Worm (Caenorhabditis elegans) whole organism, L3 larva: ENCODE data around the gene gcy-15.

Source experiments
- aly-2 ChIP-seq: fragments of 150-350 bp; optimal IDR thresholded peaks from 2 replicates; lab custom pipeline; 2014; ENCODE audit warnings: missing biosample characterization, missing genetic modification characterization
- ama-1 ChIP-seq: fragments of 150-350 bp; optimal IDR thresholded peaks from 2 replicates; lab custom pipeline; 2018
- daf-12 ChIP-seq: fragments of 150-350 bp; optimal IDR thresholded peaks from 2 replicates; lab custom pipeline; 2014; ENCODE audit warnings: missing biosample characterization, missing genetic modification reagents, missing genetic modification characterization
- egl-27 ChIP-seq: sonication (generic microtip); optimal IDR thresholded peaks from 4 replicates; lab custom pipeline; 2017; ENCODE audit warnings: missing biosample characterization, missing genetic modification reagents, missing genetic modification characterization
- egl-5 ChIP-seq: fragments of 150-350 bp; optimal IDR thresholded peaks from 2 replicates; lab custom pipeline; 2017; ENCODE audit warnings: missing biosample characterization, missing genetic modification reagents, missing genetic modification characterization, inconsistent platforms
- elt-1 ChIP-seq: fragments of 150-350 bp; optimal IDR thresholded peaks from 2 replicates; lab custom pipeline; 2014; ENCODE audit warnings: missing biosample characterization, missing genetic modification characterization
- elt-3 ChIP-seq, 3 experiments: fragments of 150-350 bp in 1 of 3; sonication (generic microtip) in 2 of 3; optimal IDR thresholded peaks; 2 replicates in 2 of 3; 4 replicates in 1 of 3; lab custom pipeline; 2014 to 2017; ENCODE audit warnings: missing biosample characterization in 3 of 3, missing genetic modification characterization in 3 of 3
- eor-1 ChIP-seq, 2 experiments: fragments of 150-350 bp; optimal IDR thresholded peaks; 2 replicates each; lab custom pipeline; 2014 to 2018; ENCODE audit warnings: missing biosample characterization in 2 of 2, missing genetic modification characterization in 2 of 2
- fkh-10 ChIP-seq: sonication (generic microtip); optimal IDR thresholded peaks from 2 replicates; lab custom pipeline; 2017; ENCODE audit warnings: missing biosample characterization, missing genetic modification reagents, missing genetic modification characterization
- fkh-2 ChIP-seq: fragments of 150-350 bp; optimal IDR thresholded peaks from 2 replicates; lab custom pipeline; 2014; ENCODE audit warnings: missing biosample characterization, missing genetic modification reagents, missing genetic modification characterization
- hmg-11 ChIP-seq: sonication (generic microtip); optimal IDR thresholded peaks from 2 replicates; lab custom pipeline; 2016; ENCODE audit warnings: missing genetic modification characterization, missing compliant biosample characterization
- jun-1 ChIP-seq: fragments of 150-350 bp; optimal IDR thresholded peaks from 2 replicates; lab custom pipeline; 2014; ENCODE audit warnings: missing biosample characterization, missing genetic modification reagents, missing genetic modification characterization
- lin-15B ChIP-seq: fragments of 150-350 bp; optimal IDR thresholded peaks from 2 replicates; lab custom pipeline; 2014; ENCODE audit warnings: missing biosample characterization, missing genetic modification characterization
- lin-39 ChIP-seq: fragments of 150-350 bp; optimal IDR thresholded peaks from 2 replicates; lab custom pipeline; 2018; ENCODE audit warnings: missing biosample characterization, missing genetic modification reagents, missing genetic modification characterization
- lsy-12 ChIP-seq: sonication (generic microtip); optimal IDR thresholded peaks from 2 replicates; lab custom pipeline; 2016; ENCODE audit warnings: mild to moderate bottlenecking, missing genetic modification characterization, missing compliant biosample characterization
- mdl-1 ChIP-seq: fragments of 150-350 bp; optimal IDR thresholded peaks from 2 replicates; lab custom pipeline; 2014; ENCODE audit warnings: missing biosample characterization, missing genetic modification characterization
- mml-1 ChIP-seq: fragments of 150-350 bp; sonication (generic microtip); optimal IDR thresholded peaks from 3 replicates; lab custom pipeline; 2014; ENCODE audit warnings: missing biosample characterization, missing genetic modification characterization
- nhr-11 ChIP-seq: fragments of 150-350 bp; optimal IDR thresholded peaks from 2 replicates; lab custom pipeline; 2014; ENCODE audit warnings: missing biosample characterization, missing genetic modification characterization
- nhr-12 ChIP-seq: fragments of 150-350 bp; optimal IDR thresholded peaks from 2 replicates; lab custom pipeline; 2014; ENCODE audit warnings: missing biosample characterization, missing genetic modification characterization
- nhr-23 ChIP-seq: fragments of 150-350 bp; optimal IDR thresholded peaks from 2 replicates; lab custom pipeline; 2014; ENCODE audit warnings: missing biosample characterization, missing genetic modification reagents, missing genetic modification characterization
- nhr-237 ChIP-seq: fragments of 150-350 bp; optimal IDR thresholded peaks from 2 replicates; lab custom pipeline; 2014; ENCODE audit warnings: missing biosample characterization, missing genetic modification characterization
- nhr-25 ChIP-seq: sonication (generic microtip); optimal IDR thresholded peaks from 2 replicates; lab custom pipeline; 2017; ENCODE audit warnings: missing biosample characterization, missing genetic modification characterization
- pha-4 ChIP-seq: fragments of 150-350 bp; optimal IDR thresholded peaks from 2 replicates; lab custom pipeline; 2014; ENCODE audit warnings: missing biosample characterization, missing genetic modification reagents, missing genetic modification characterization
- tbx-2 ChIP-seq: sonication (generic microtip); optimal IDR thresholded peaks from 2 replicates; lab custom pipeline; 2016; ENCODE audit warnings: mild to moderate bottlenecking, missing genetic modification characterization, missing compliant biosample characterization
- unc-39 ChIP-seq: sonication (generic microtip); optimal IDR thresholded peaks from 4 replicates; lab custom pipeline; 2017; ENCODE audit warnings: missing biosample characterization, missing genetic modification characterization
- unc-62 ChIP-seq: fragments of 150-350 bp; sonication (generic microtip); optimal IDR thresholded peaks from 4 replicates; lab custom pipeline; 2014; ENCODE audit warnings: missing biosample characterization, missing genetic modification reagents, missing genetic modification characterization
- zag-1 ChIP-seq: fragments of 150-350 bp; optimal IDR thresholded peaks from 2 replicates; lab custom pipeline; 2014; ENCODE audit warnings: missing biosample characterization, missing genetic modification characterization
- ztf-4 ChIP-seq: fragments of 150-350 bp; optimal IDR thresholded peaks from 2 replicates; lab custom pipeline; 2014; ENCODE audit warnings: missing biosample characterization, missing genetic modification characterization

Gene gcy-15

DNA sequence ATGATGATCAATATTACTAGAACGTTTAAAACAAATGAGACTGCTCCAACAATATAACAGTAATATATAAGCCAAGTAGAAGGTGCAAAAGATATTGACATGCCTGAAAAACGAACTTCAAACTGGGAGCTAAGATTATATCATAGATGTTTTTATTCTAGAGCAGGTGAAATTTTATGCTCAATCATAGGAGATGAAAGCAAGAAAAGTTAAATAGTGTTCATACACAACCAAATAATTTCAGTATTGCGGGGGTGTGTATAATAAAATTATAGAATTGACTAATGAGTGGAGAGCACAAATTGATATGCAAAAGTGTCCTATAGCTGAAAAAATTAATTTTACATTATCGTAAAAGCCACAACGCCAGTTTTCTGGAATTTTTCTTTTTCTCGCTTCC, 37.9 kb downstream of the gcy-15 start, which contains the start of gene sri-34:
TSS of gene sri-34 (minus strand) at position 101 of the 400 bp plus-strand sequence.
- TF ChIP-seq lin-15B (no peak), mml-1 (tag; lab: Kevin White, UChicago) (no peak), elt-1 (tag; lab: Kevin White, UChicago) (no peak), lin-39 (tag; lab: Kevin White, UChicago) (no peak), zag-1 (tag; lab: Kevin White, UChicago) (no peak), elt-3 (tag; optimal IDR thresholded peaks at IDR 0.05; lab: Kevin White, UChicago) (no peak), egl-5 (tag; lab: Kevin White, UChicago) (no peak)

DNA sequence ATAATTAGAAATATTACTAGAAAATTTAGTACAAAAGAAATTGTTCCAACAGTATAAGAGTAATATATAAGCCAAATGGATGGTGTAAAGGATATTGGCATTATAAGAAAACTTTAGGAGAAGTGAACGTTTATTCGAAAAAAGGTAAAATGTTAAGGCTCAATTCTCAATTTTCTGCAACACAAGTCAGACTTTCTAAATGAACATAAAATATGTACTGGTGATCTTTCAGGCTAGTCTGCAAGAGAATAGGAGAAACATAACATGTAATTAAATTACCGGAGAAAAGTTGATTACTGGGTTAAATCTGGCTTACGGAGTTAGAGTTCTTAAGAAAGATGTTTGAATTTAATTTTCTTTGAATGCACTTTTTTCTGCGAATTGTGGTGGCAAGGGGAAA, 40.1 kb downstream of the gcy-15 start, which contains the start of gene sri-33:
TSS of gene sri-33 (minus strand) at position 101 of the 400 bp plus-strand sequence.
- no peak for TF ChIP-seq nhr-237 (tag; lab: Kevin White, UChicago)
- no peak for TF ChIP-seq jun-1
- TF ChIP-seq ama-1 (lab: Kevin White, UChicago): no peak
- no peak for TF ChIP-seq mml-1 (tag; lab: Kevin White, UChicago)
- no peak for TF ChIP-seq lin-15B
- no peak for TF ChIP-seq unc-39 (tag; lab: Kevin White, UChicago)
- TF ChIP-seq fkh-2 (tag; lab: Kevin White, UChicago): no peak
- TF ChIP-seq egl-27 (tag; lab: Kevin White, UChicago): no peak
- TF ChIP-seq fkh-10: no peak
- no peak for TF ChIP-seq eor-1 (tag; optimal IDR thresholded peaks at IDR 0.05; lab: Kevin White, UChicago)
- no peak for TF ChIP-seq mdl-1 (tag; lab: Kevin White, UChicago)
- TF ChIP-seq, all 47 proteins: peak for 0

DNA sequence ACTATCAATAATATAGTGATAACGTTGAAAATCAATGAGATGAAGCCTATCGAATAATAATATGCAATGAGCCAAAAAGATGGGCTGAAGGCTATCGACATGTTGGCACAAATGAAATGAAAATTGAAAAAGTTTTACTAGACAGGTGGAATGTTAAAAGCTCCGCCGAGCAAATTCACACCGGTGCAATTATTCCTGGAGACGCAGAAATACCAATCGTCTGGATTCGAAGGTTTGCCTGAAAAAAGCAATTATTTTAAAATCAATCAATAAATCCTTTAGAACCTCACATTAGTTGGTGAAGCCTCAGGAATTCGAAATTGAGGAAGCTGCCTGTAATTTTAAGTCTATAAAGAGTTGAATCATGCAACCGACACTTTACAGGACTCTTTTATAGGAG, 42.5 kb downstream of the gcy-15 start, which contains the start of gene sri-32:
TSS of gene sri-32 (minus strand) at position 101 of the 400 bp plus-strand sequence.
- no peak for TF ChIP-seq zag-1 (tag; lab: Kevin White, UChicago)
- no peak for TF ChIP-seq lin-39 (tag; lab: Kevin White, UChicago)
- TF ChIP-seq nhr-25 (tag; lab: Kevin White, UChicago): no peak
- no peak for TF ChIP-seq lsy-12 (tag; lab: Kevin White, UChicago)
- TF ChIP-seq hmg-11: no peak
- TF ChIP-seq pha-4 (tag; lab: Kevin White, UChicago): no peak
- TF ChIP-seq egl-5 (tag; lab: Kevin White, UChicago): no peak
- TF ChIP-seq tbx-2 (tag; lab: Kevin White, UChicago): no peak
- TF ChIP-seq, all 47 proteins: peak for 0

DNA sequence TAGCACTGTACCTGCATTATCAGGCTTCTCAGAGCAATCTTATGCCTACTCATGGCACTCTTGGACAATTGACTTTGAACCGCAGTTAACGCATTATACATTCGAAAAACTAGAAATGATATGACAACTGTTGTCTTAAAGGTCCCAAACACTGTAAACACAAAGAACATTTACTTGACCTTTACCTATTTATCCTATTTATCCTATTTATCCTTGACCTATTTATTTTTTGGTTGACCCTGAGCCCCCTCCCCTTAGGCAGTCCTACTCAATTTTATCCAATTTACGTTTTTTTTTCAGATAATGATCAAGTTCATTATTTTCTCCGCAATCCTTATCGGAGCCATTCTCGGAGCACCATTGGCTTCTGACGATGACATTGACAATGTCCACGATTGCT, 45.3 kb downstream of the gcy-15 start, which contains the start of the genes T10D4.14 and T10D4.19:
TSS of gene T10D4.14 (minus strand) at position 101 of the 400 bp plus-strand sequence.
TSS of gene T10D4.19 (plus strand) at position 304 of the 400 bp plus-strand sequence.
- TF ChIP-seq fkh-10 (no peak), unc-62 (GFP tag; lab: Kevin White, UChicago) (no peak), zag-1 (tag; lab: Kevin White, UChicago) (no peak)

DNA sequence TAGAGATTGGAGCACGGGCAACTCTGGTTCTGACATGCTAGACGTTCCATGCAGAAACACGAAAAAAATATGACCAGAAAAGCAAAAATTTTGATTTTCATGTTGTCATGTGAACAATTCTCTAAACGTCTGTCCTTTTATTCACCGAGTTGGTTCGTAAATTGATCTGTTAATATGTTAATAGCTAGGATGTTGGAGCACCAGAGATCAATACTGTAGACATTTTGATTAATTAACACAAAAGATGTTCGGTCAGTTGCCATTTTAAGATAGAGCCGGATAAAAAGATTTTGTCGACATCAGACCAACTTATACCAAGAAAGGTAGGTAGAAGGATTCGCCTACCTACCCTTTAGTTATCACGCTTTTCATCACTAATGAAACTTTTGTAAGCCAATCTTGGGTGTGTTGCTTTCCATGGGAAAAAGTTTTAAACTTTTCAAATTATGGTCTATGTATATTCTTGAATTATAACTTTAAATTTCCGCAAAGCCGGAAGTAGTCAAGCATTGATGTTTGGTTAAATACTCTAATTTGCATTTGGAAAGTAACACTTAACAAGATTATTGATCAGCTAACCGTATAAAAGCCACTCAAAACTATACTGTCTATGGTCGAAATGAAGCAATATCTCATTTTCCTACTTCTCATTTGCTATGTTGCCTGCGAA, 47.2 kb downstream of the gcy-15 start, which contains the start of the genes T10D4.11 and T10D4.1:
TSS of gene T10D4.11 (minus strand) at position 101 of the 670 bp plus-strand sequence.
TSS of gene T10D4.1 (plus strand) at position 620 of the 670 bp plus-strand sequence.
- TF ChIP-seq daf-12 (tag; lab: Kevin White, UChicago): no peak
- no peak for TF ChIP-seq egl-5 (tag; lab: Kevin White, UChicago)
- no peak for TF ChIP-seq nhr-23 (tag; lab: Kevin White, UChicago)
- no peak for TF ChIP-seq nhr-12 (tag; lab: Kevin White, UChicago)
- TF ChIP-seq nhr-11: no peak
- TF ChIP-seq hmg-11: no peak
- no peak for TF ChIP-seq lin-39 (tag; lab: Kevin White, UChicago)
- no peak for TF ChIP-seq aly-2 (tag; lab: Kevin White, UChicago)
- no peak for TF ChIP-seq nhr-237 (tag; lab: Kevin White, UChicago)

DNA sequence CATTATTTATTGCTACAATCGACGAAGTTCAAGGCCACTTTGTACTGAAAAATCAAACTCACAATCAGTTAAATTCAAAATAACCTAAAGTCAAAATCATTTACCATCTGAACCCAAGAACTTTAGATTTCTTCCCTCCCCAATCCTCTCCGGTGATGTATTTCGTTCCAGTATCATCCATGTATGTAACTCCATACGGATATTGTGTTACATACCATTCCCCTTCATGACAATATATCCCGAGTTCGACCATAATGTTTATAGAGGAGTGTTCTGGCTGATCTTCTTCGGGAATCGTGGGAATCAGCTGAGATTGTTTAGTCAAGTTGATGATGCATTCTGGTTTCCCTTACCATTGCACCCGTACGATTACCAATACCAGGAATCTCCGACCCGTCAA, 48.5 kb downstream of the gcy-15 start:
- TF ChIP-seq nhr-237 (tag; lab: Kevin White, UChicago) (no peak), ztf-4 (tag; lab: Kevin White, UChicago) (no peak), tbx-2 (tag; lab: Kevin White, UChicago) (no peak), mml-1 (tag; lab: Kevin White, UChicago) (no peak), egl-5 (tag; lab: Kevin White, UChicago) (no peak)
